Worm (Caenorhabditis elegans) whole organism, late embryonic: ENCODE results near the gene ser-7.

Experiments
- Y22D7AL.16 ChIP-seq: sonication (generic microtip); optimal IDR thresholded peaks from 2 replicates; lab custom pipeline; 2016; ENCODE audit warnings: missing genetic modification characterization, missing compliant biosample characterization
- ceh-19 ChIP-seq: fragments of 200-800 bp; sonication (Bioruptor generic); optimal IDR thresholded peaks from 2 replicates; lab custom pipeline; 2018; ENCODE audit warnings: mild to moderate bottlenecking, missing genetic modification characterization, missing compliant biosample characterization
- ceh-9 ChIP-seq: sonication (generic microtip); optimal IDR thresholded peaks from 2 replicates; lab custom pipeline; 2016; ENCODE audit warnings: mild to moderate bottlenecking, missing genetic modification characterization, inconsistent platforms, missing compliant biosample characterization
- hlh-8 ChIP-seq: sonication (generic microtip); optimal IDR thresholded peaks from 2 replicates; lab custom pipeline; 2016; ENCODE audit warnings: missing genotype, missing genetic modification characterization, missing compliant biosample characterization
- nhr-11 ChIP-seq: fragments of 150-350 bp; optimal IDR thresholded peaks from 2 replicates; lab custom pipeline; 2014; ENCODE audit warnings: missing biosample characterization, missing genetic modification characterization
- pha-4 ChIP-seq: fragments of 150-350 bp; optimal IDR thresholded peaks from 2 replicates; lab custom pipeline; 2018; ENCODE audit warnings: missing biosample characterization, missing genetic modification reagents, missing genetic modification characterization
- pqm-1 ChIP-seq: sonication (generic microtip); optimal IDR thresholded peaks from 2 replicates; lab custom pipeline; 2016; ENCODE audit warnings: missing genetic modification characterization, missing compliant biosample characterization
- ttx-3 ChIP-seq: sonication (generic microtip); optimal IDR thresholded peaks from 2 replicates; lab custom pipeline; 2016; ENCODE audit warnings: missing genetic modification reagents, missing genetic modification characterization, missing compliant biosample characterization
- unc-3 ChIP-seq, 2 experiments: fragments of 200-800 bp in 1 of 2; sonication (Bioruptor generic) in 1 of 2; sonication (generic microtip) in 1 of 2; conservative IDR thresholded peaks in 1 of 2; optimal IDR thresholded peaks in 1 of 2; 2 replicates each; pipeline versions ENCODE4 v1.3.6 to Lab custom; 2016 to 2022; ENCODE audit warnings: missing compliant biosample characterization in 2 of 2, missing genetic modification characterization in 2 of 2, missing genetic modification reagents in 1 of 2
- zip-5 ChIP-seq: sonication (generic microtip); optimal IDR thresholded peaks from 2 replicates; lab custom pipeline; 2016; ENCODE audit warnings: missing genetic modification characterization, missing compliant biosample characterization

- TF ChIP-seq pqm-1 (tag; lab: Kevin White, UChicago) (no peak), ceh-9 (tag; lab: Kevin White, UChicago) (no peak), pha-4 (no peak), ceh-19 (GFP tag; lab: Kevin White, UChicago) (no peak), Y22D7AL.16 (tag; lab: Kevin White, UChicago) (no peak), unc-3 (GFP tag; conservative IDR thresholded peaks at IDR 0.05; lab: Robert Waterston, UW) (no peak), unc-3 (tag; optimal IDR thresholded peaks at IDR 0.05; lab: Kevin White, UChicago) (no peak), zip-5 (tag; lab: Kevin White, UChicago) (no peak), nhr-11 (no peak), hlh-8 (tag; lab: Kevin White, UChicago) (no peak), ttx-3 (tag; lab: Kevin White, UChicago) (no peak)
These were observed 21.9 kb downstream of the ser-7 start for ce11 chrX:2695292-2695691.
